Worm (Caenorhabditis elegans) whole organism, L1 larva: Measurements from ENCODE around the gene ari-2.

Experiments
- C16A3.4 ChIP-seq: fragments of 150-350 bp; optimal IDR thresholded peaks from 2 replicates; lab custom pipeline; 2014; ENCODE audit warnings: missing biosample characterization, missing genetic modification characterization
- C34B4.2 ChIP-seq: sonication (generic microtip); optimal IDR thresholded peaks from 2 replicates; lab custom pipeline; 2017; ENCODE audit warnings: mild to moderate bottlenecking, missing genetic modification characterization, missing compliant biosample characterization
- F16B12.6 ChIP-seq: fragments of 150-350 bp; optimal IDR thresholded peaks from 2 replicates; lab custom pipeline; 2014; ENCODE audit warnings: missing biosample characterization, missing genetic modification characterization
- alr-1 ChIP-seq: fragments of 200-800 bp; sonication (Bioruptor generic); optimal IDR thresholded peaks from 2 replicates; lab custom pipeline; 2018; ENCODE audit warnings: borderline replicate concordance, mild to moderate bottlenecking, missing genetic modification characterization, missing compliant biosample characterization
- ama-1 ChIP-seq: fragments of 150-350 bp; optimal IDR thresholded peaks from 2 replicates; lab custom pipeline; 2014
- blmp-1 ChIP-seq: fragments of 150-350 bp; optimal IDR thresholded peaks from 2 replicates; lab custom pipeline; 2014; ENCODE audit warnings: missing biosample characterization, missing genetic modification characterization
- ceh-63 ChIP-seq: fragments of 200-800 bp; sonication (Bioruptor generic); optimal IDR thresholded peaks from 2 replicates; lab custom pipeline; 2018; ENCODE audit warnings: mild to moderate bottlenecking, missing genetic modification characterization, missing compliant biosample characterization
- ceh-82 ChIP-seq, 3 experiments: fragments of 150-350 bp in 1 of 3; sonication (generic microtip) in 2 of 3; optimal IDR thresholded peaks; 2 replicates each; lab custom pipeline; 2014 to 2017; ENCODE audit warnings: missing biosample characterization in 3 of 3, missing genetic modification characterization in 3 of 3
- ceh-88 ChIP-seq: fragments of 200-800 bp; sonication (Bioruptor generic); IDR thresholded peaks from 2 replicates; pipeline ENCODE4 v1.3.6; 2022; ENCODE audit warnings: missing genetic modification characterization, missing compliant biosample characterization
- dpl-1 ChIP-seq, 3 experiments: fragments of 150-350 bp in 2 of 3; sonication (generic microtip) in 1 of 3; optimal IDR thresholded peaks; 2 replicates each; lab custom pipeline; 2014 to 2017; ENCODE audit warnings: missing biosample characterization in 3 of 3, missing genetic modification characterization in 3 of 3, missing genetic modification reagents in 3 of 3
- dsc-1 ChIP-seq: sonication (generic microtip); optimal IDR thresholded peaks from 2 replicates; lab custom pipeline; 2016; ENCODE audit warnings: mild to moderate bottlenecking, missing genetic modification characterization, missing compliant biosample characterization
- efl-1 ChIP-seq, 4 experiments: fragments of 150-350 bp; optimal IDR thresholded peaks in 3 of 4; peaks in 1 of 4; 1 replicate in 1 of 4; 2 replicates in 3 of 4; lab custom pipeline; 2014; ENCODE audit warnings: missing biosample characterization in 2 of 4, missing genetic modification characterization in 2 of 4, missing genetic modification reagents in 2 of 4
- elt-2 ChIP-seq: sonication (generic microtip); optimal IDR thresholded peaks from 2 replicates; lab custom pipeline; 2016; ENCODE audit warnings: missing genetic modification characterization, mild to moderate bottlenecking, inconsistent platforms, missing compliant biosample characterization, missing genetic modification reagents
- fkh-8 ChIP-seq: sonication (generic microtip); optimal IDR thresholded peaks from 2 replicates; lab custom pipeline; 2016; ENCODE audit warnings: mild to moderate bottlenecking, missing genetic modification characterization, missing compliant biosample characterization
- lin-13 ChIP-seq: fragments of 150-350 bp; optimal IDR thresholded peaks from 2 replicates; lab custom pipeline; 2014; ENCODE audit warnings: missing biosample characterization, missing genetic modification reagents, missing genetic modification characterization
- lin-35 ChIP-seq, 2 experiments: fragments of 150-350 bp; optimal IDR thresholded peaks; 2 replicates each; lab custom pipeline; 2014; ENCODE audit warnings: missing biosample characterization in 2 of 2, missing genetic modification characterization in 2 of 2, missing genetic modification reagents in 2 of 2
- lin-39 ChIP-seq: fragments of 150-350 bp; optimal IDR thresholded peaks from 2 replicates; lab custom pipeline; 2014; ENCODE audit warnings: missing biosample characterization, missing genetic modification reagents, missing genetic modification characterization
- lsy-2 ChIP-seq, 2 experiments: fragments of 150-350 bp; optimal IDR thresholded peaks; 2 replicates each; lab custom pipeline; 2014; ENCODE audit warnings: missing biosample characterization in 2 of 2, missing genetic modification characterization in 2 of 2
- mab-9 ChIP-seq: fragments of 200-800 bp; sonication (Bioruptor generic); IDR thresholded peaks from 2 replicates; pipeline ENCODE4 v1.3.6; 2022; ENCODE audit warnings: missing genetic modification reagents, missing genetic modification characterization, missing compliant biosample characterization
- mdl-1 ChIP-seq, 2 experiments: fragments of 150-350 bp; optimal IDR thresholded peaks; 2 replicates each; lab custom pipeline; 2014 to 2017; ENCODE audit warnings: missing biosample characterization in 2 of 2, missing genetic modification characterization in 2 of 2, inconsistent platforms in 1 of 2
- mef-2 ChIP-seq: fragments of 150-350 bp; optimal IDR thresholded peaks from 2 replicates; lab custom pipeline; 2014; ENCODE audit warnings: missing biosample characterization, missing genetic modification characterization
- nhr-20 ChIP-seq: sonication (generic microtip); optimal IDR thresholded peaks from 2 replicates; lab custom pipeline; 2016; ENCODE audit warnings: mild to moderate bottlenecking, missing genetic modification characterization, missing compliant biosample characterization
- nhr-28 ChIP-seq: fragments of 150-350 bp; optimal IDR thresholded peaks from 2 replicates; lab custom pipeline; 2014; ENCODE audit warnings: missing biosample characterization, missing genetic modification characterization
- nhr-47 ChIP-seq: sonication (generic microtip); optimal IDR thresholded peaks from 2 replicates; lab custom pipeline; 2016; ENCODE audit warnings: mild to moderate bottlenecking, missing genetic modification characterization, moderate library complexity, missing compliant biosample characterization
- nhr-71 ChIP-seq: sonication (generic microtip); optimal IDR thresholded peaks from 2 replicates; lab custom pipeline; 2016; ENCODE audit warnings: mild to moderate bottlenecking, missing genetic modification characterization, moderate library complexity, missing compliant biosample characterization
- nhr-77 ChIP-seq: fragments of 150-350 bp; optimal IDR thresholded peaks from 2 replicates; lab custom pipeline; 2014; ENCODE audit warnings: missing biosample characterization, missing genetic modification characterization
- pax-3 ChIP-seq: fragments of 200-800 bp; sonication (Bioruptor generic); optimal IDR thresholded peaks from 2 replicates; lab custom pipeline; 2018; ENCODE audit warnings: mild to moderate bottlenecking, missing genetic modification characterization, moderate library complexity, missing compliant biosample characterization
- rnt-1 ChIP-seq: sonication (generic microtip); optimal IDR thresholded peaks from 2 replicates; lab custom pipeline; 2016; ENCODE audit warnings: mild to moderate bottlenecking, missing genetic modification characterization, moderate library complexity, missing compliant biosample characterization
- skn-1 ChIP-seq: fragments of 150-350 bp; optimal IDR thresholded peaks from 2 replicates; lab custom pipeline; 2014; ENCODE audit warnings: missing biosample characterization, missing genetic modification characterization
- snpc-4 ChIP-seq: fragments of 150-350 bp; optimal IDR thresholded peaks from 2 replicates; lab custom pipeline; 2014; ENCODE audit warnings: missing biosample characterization, missing genetic modification characterization
- snu-23 ChIP-seq: sonication (generic microtip); optimal IDR thresholded peaks from 2 replicates; lab custom pipeline; 2016; ENCODE audit warnings: missing genetic modification characterization, missing compliant biosample characterization
- sptf-1 ChIP-seq: fragments of 150-350 bp; optimal IDR thresholded peaks from 2 replicates; lab custom pipeline; 2014; ENCODE audit warnings: missing biosample characterization, missing genetic modification characterization
- swsn-7 ChIP-seq: sonication (generic microtip); optimal IDR thresholded peaks from 2 replicates; lab custom pipeline; 2016; ENCODE audit warnings: missing genetic modification characterization, missing compliant biosample characterization
- tbx-2 ChIP-seq: sonication (generic microtip); optimal IDR thresholded peaks from 2 replicates; lab custom pipeline; 2016; ENCODE audit warnings: missing genetic modification characterization, missing compliant biosample characterization
- unc-62 ChIP-seq: fragments of 150-350 bp; optimal IDR thresholded peaks from 2 replicates; lab custom pipeline; 2014; ENCODE audit warnings: missing biosample characterization, missing genetic modification reagents, missing genetic modification characterization
- xbp-1 ChIP-seq: sonication (generic microtip); optimal IDR thresholded peaks from 2 replicates; lab custom pipeline; 2016; ENCODE audit warnings: missing genetic modification characterization, missing compliant biosample characterization
- zip-4 ChIP-seq: fragments of 200-800 bp; sonication (Bioruptor generic); optimal IDR thresholded peaks from 2 replicates; lab custom pipeline; 2018; ENCODE audit warnings: mild to moderate bottlenecking, missing genetic modification characterization, moderate library complexity, missing compliant biosample characterization

Gene ari-2

DNA sequence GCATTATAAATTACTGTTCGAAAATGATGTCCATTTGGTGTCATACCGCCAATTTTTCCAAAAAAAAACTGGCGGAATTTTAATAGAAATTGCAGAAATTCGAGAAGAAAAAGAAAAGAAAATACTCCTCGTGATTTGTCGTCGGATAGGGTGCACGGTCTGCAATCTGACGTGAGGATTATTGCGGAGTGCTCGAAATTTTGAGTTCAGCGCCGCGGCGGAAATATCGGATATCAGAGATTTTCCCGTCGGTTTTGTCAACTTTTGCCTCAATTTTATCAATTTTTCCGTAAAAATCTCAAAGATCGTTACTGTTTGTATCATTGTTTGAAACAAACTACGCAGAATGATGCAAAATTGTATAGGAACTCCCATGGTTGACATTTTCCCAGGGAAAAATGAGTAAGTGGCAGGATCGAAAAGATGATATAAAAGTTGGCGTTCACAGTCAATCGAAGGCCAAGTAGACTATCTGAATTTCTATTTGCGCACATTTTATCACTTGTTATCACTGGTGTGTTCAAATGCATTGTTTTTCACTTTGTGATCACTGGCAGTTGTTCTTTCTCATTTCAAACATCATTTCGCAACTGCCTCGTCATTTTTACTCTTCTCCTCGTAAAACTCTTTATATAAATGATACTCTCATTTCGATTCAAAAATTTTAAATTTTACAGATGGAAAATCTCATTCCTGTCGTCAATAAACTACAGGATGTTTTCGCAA, 13.0 kb upstream of the ari-2 start, which contains the start of the genes fem-1 and drp-1:
TSS of gene fem-1 (minus strand) at position 150 of the 726 bp plus-strand sequence.
TSS of gene drp-1 (plus strand) at position 676 of the 726 bp plus-strand sequence.
- TF ChIP-seq C16A3.4 (tag; lab: Kevin White, UChicago) (peak; percentile 37), nhr-20 (no peak), mab-9 (GFP tag; lab: Robert Waterston, UW) (no peak), unc-62 (GFP tag; lab: Kevin White, UChicago) (no peak), alr-1 (tag; lab: Kevin White, UChicago) (no peak), skn-1 (tag; lab: Kevin White, UChicago) (peak; percentile 4), nhr-71 (tag; lab: Kevin White, UChicago) (peak; percentile 20), xbp-1 (tag; lab: Kevin White, UChicago) (peak; percentile 7), sptf-1 (tag; lab: Kevin White, UChicago) (no peak), pax-3 (tag; lab: Kevin White, UChicago) (no peak), swsn-7 (tag; lab: Kevin White, UChicago) (peak; percentile 27), ceh-82 (tag; optimal IDR thresholded peaks at IDR 0.05; lab: Kevin White, UChicago) (peak in 2 of 3 experiments; percentile 9 to 23), ceh-88 (GFP tag; lab: Robert Waterston, UW) (no peak), dsc-1 (tag; lab: Kevin White, UChicago) (peak; percentile 20), nhr-28 (no peak), fkh-8 (no peak), mdl-1 (tag; optimal IDR thresholded peaks at IDR 0.05; lab: Kevin White, UChicago) (peak in 1 of 2 experiments; percentile 6), tbx-2 (tag; lab: Kevin White, UChicago) (peak; percentile 37), nhr-47 (tag; lab: Kevin White, UChicago) (peak; percentile 24), ceh-63 (GFP tag; lab: Kevin White, UChicago) (no peak), F16B12.6 (tag; lab: Kevin White, UChicago) (peak; percentile 95), lin-13 (GFP tag; lab: Kevin White, UChicago) (no peak), lin-39 (no peak), blmp-1 (tag; lab: Kevin White, UChicago) (no peak), rnt-1 (peak; percentile 18), zip-4 (GFP tag; lab: Kevin White, UChicago) (no peak), mef-2 (tag; lab: Kevin White, UChicago) (no peak), dpl-1 (GFP tag; optimal IDR thresholded peaks at IDR 0.05; lab: Kevin White, UChicago) (peak; percentile 25 to 43 (median 32)), lsy-2 (tag; optimal IDR thresholded peaks at IDR 0.05; lab: Kevin White, UChicago) (peak in 1 of 2 experiments; percentile 39), efl-1 (optimal IDR thresholded peaks at IDR 0.05; lab: Kevin White, UChicago) (peak; percentile 25 to 43), efl-1 (GFP tag; optimal IDR thresholded peaks at IDR 0.05 in 1 of 2; lab: Kevin White, UChicago) (peak; percentile 47 to 92), ama-1 (lab: Kevin White, UChicago) (no peak), snu-23 (GFP tag; lab: Kevin White, UChicago) (peak; percentile 43), lin-35 (GFP tag; optimal IDR thresholded peaks at IDR 0.05; lab: Kevin White, UChicago) (peak; percentile 21 to 53)

DNA sequence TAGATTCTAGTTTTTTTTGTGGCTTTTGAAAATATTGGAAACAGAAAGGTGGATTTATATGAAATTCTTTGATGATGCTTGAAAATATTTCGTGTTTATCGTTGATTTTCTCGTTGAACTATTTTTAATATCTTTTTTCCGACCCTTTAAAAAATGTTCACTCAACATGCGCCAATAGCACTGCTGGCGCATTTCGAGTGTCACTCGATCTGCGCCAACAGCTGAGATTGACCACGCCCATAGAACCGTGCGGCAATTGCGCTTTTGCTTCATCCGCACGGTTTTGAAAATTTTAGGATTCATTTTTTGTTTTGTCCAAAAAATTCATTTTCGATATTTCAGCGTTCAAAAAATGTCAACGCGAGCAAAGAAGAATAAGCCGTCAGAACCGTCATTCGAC, 9.6 kb upstream of the ari-2 start, which contains the start of gene tebp-2:
TSS of gene tebp-2 (plus strand) at position 343 of the 400 bp plus-strand sequence.
- TF ChIP-seq lin-35 (GFP tag; optimal IDR thresholded peaks at IDR 0.05; lab: Kevin White, UChicago) (peak in 1 of 2 experiments; percentile 10), elt-2 (tag; lab: Kevin White, UChicago) (no peak), nhr-47 (tag; lab: Kevin White, UChicago) (no peak), fkh-8 (no peak), C34B4.2 (tag; lab: Kevin White, UChicago) (no peak), efl-1 (optimal IDR thresholded peaks at IDR 0.05; lab: Kevin White, UChicago) (no peak), efl-1 (GFP tag; optimal IDR thresholded peaks at IDR 0.05 in 1 of 2; lab: Kevin White, UChicago) (peak in 1 of 2 experiments; percentile 80), mab-9 (GFP tag; lab: Robert Waterston, UW) (no peak), ceh-82 (tag; optimal IDR thresholded peaks at IDR 0.05; lab: Kevin White, UChicago) (no peak), nhr-77 (tag; lab: Kevin White, UChicago) (no peak), snpc-4 (tag; lab: Kevin White, UChicago) (no peak)
